Fruit fly (Drosophila melanogaster): ENCODE data around the gene CG18809.

DNA sequence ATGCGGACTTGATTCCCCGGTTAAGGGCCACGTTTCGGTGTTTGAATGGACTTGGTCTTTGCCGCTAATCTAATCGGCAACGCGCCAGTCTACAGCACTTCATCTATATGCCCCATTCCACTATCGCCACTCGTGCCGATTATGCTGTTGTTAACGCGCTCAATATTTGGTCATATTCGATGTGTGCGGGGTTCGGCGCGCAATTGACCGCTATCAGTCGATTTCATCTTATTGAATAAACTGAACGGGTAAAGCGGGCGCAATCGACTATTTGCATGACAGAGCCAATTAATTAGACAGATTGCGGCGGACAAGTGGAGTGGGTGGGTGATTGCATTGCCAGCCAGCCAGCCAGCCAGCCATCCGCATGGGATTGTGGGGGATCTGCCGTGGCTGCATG, 8.2 kb upstream of the CG18809 start:
- TF ChIP-seq lz (GFP tag; optimal IDR thresholded peaks at IDR 0.05) (no peak), Eip75B (GFP tag; optimal IDR thresholded peaks at IDR 0.05) (no peak), achi (GFP tag; optimal IDR thresholded peaks at IDR 0.05) (no peak), CG10631 (GFP tag; optimal IDR thresholded peaks at IDR 0.05) (no peak), CG6163 (GFP tag; IDR thresholded peaks at IDR 0.05) (no peak), Hr38 (GFP tag; optimal IDR thresholded peaks at IDR 0.05) (no peak), topi (GFP tag; optimal IDR thresholded peaks at IDR 0.05) (no peak), dac (GFP tag; optimal IDR thresholded peaks at IDR 0.05) (no peak), CG31627 (GFP tag; optimal IDR thresholded peaks at IDR 0.05) (no peak), Sox102F (GFP tag; optimal IDR thresholded peaks at IDR 0.05) (no peak)

Measured in whole organism, prepupa.